Fruit fly (Drosophila melanogaster) whole organism, embryonic: ENCODE data around the gene CG6753.

Experiments
- Abd-B ChIP-seq: fragments of 200-800 bp; sonication (Bioruptor generic); optimal IDR thresholded peaks from 2 replicates; lab custom pipeline; 2018; ENCODE audit warnings: missing biosample characterization, mild to moderate bottlenecking, missing genetic modification characterization, moderate library complexity
- CG10959 ChIP-seq: fragments of 200-800 bp; sonication (Bioruptor generic); IDR thresholded peaks from 2 replicates; pipeline ENCODE4 v1.3.6; 2022; ENCODE audit warnings: missing biosample characterization, missing genetic modification characterization
- CG11093 ChIP-seq: fragments of 200-800 bp; sonication (Bioruptor generic); IDR thresholded peaks from 3 replicates; pipeline ENCODE4 v1.3.6; 2022; ENCODE audit warnings: missing biosample characterization, missing genetic modification characterization
- CG11696 ChIP-seq: fragments of 200-800 bp; sonication (Bioruptor generic); IDR thresholded peaks from 2 replicates; pipeline ENCODE4 v1.3.6; 2022; ENCODE audit warnings: missing biosample characterization, missing genetic modification characterization
- CG12769 ChIP-seq: fragments of 200-800 bp; sonication (Bioruptor generic); optimal IDR thresholded peaks from 2 replicates; lab custom pipeline; 2019; ENCODE audit warnings: missing biosample characterization, mild to moderate bottlenecking, missing genetic modification characterization, moderate library complexity
- CG17829 ChIP-seq: fragments of 200-800 bp; optimal IDR thresholded peaks from 2 replicates; lab custom pipeline; 2019; ENCODE audit warnings: missing biosample characterization, mild to moderate bottlenecking, missing genetic modification characterization, moderate library complexity
- CG31388 ChIP-seq: fragments of 200-800 bp; sonication (Bioruptor generic); optimal IDR thresholded peaks from 2 replicates; lab custom pipeline; 2016; ENCODE audit warnings: missing biosample characterization, missing genetic modification characterization
- CG3847 ChIP-seq: fragments of 200-800 bp; sonication (Bioruptor generic); IDR thresholded peaks from 2 replicates; pipeline ENCODE4 v1.3.6; 2022; ENCODE audit warnings: missing biosample characterization, missing genetic modification characterization
- CG6813 ChIP-seq: fragments of 200-800 bp; sonication (Bioruptor generic); optimal IDR thresholded peaks from 2 replicates; lab custom pipeline; 2017; ENCODE audit warnings: missing biosample characterization, missing genetic modification characterization, mild to moderate bottlenecking, moderate library complexity, missing genetic modification reagents
- CG7745 ChIP-seq: fragments of 200-800 bp; sonication (Bioruptor generic); optimal IDR thresholded peaks from 2 replicates; lab custom pipeline; 2018; ENCODE audit warnings: missing biosample characterization, mild to moderate bottlenecking, missing genetic modification characterization, moderate library complexity
- CG9437 ChIP-seq: fragments of 200-800 bp; sonication (Bioruptor generic); optimal IDR thresholded peaks from 2 replicates; lab custom pipeline; 2018; ENCODE audit warnings: missing biosample characterization, mild to moderate bottlenecking, missing genetic modification characterization
- CG9727 ChIP-seq: fragments of 200-800 bp; sonication (Bioruptor generic); optimal IDR thresholded peaks from 3 replicates; lab custom pipeline; 2017; ENCODE audit warnings: missing biosample characterization, mild to moderate bottlenecking, missing genetic modification characterization
- CTCF ChIP-seq: fragments of 200-800 bp; sonication (Bioruptor generic); optimal IDR thresholded peaks from 2 replicates; lab custom pipeline; 2017; ENCODE audit warnings: missing biosample characterization, mild to moderate bottlenecking, missing genetic modification characterization, moderate library complexity
- D19B ChIP-seq: fragments of 200-800 bp; sonication (Bioruptor generic); optimal IDR thresholded peaks from 2 replicates; lab custom pipeline; 2017; ENCODE audit warnings: missing biosample characterization, mild to moderate bottlenecking, missing genetic modification characterization
- Dek ChIP-seq: fragments of 200-800 bp; sonication (Bioruptor generic); optimal IDR thresholded peaks from 3 replicates; lab custom pipeline; 2019; ENCODE audit warnings: missing biosample characterization, mild to moderate bottlenecking, missing genetic modification characterization, moderate library complexity
- Fer2 ChIP-seq: fragments of 200-800 bp; sonication (Bioruptor generic); optimal IDR thresholded peaks from 2 replicates; lab custom pipeline; 2018; ENCODE audit warnings: missing biosample characterization, mild to moderate bottlenecking, missing genetic modification characterization, moderate library complexity
- HHEX ChIP-seq: fragments of 200-800 bp; sonication (Bioruptor generic); optimal IDR thresholded peaks from 3 replicates; lab custom pipeline; 2017; ENCODE audit warnings: missing biosample characterization, mild to moderate bottlenecking, missing genetic modification characterization, missing genetic modification reagents
- HLHmδ ChIP-seq: fragments of 200-800 bp; sonication (Bioruptor generic); optimal IDR thresholded peaks from 2 replicates; lab custom pipeline; 2018; ENCODE audit warnings: missing biosample characterization, mild to moderate bottlenecking, missing genetic modification characterization, moderate library complexity
- HmgZ ChIP-seq: fragments of 200-800 bp; sonication (Bioruptor generic); optimal IDR thresholded peaks from 2 replicates; lab custom pipeline; 2018; ENCODE audit warnings: missing biosample characterization, mild to moderate bottlenecking, missing genetic modification characterization
- Hmx ChIP-seq: fragments of 200-800 bp; sonication (Bioruptor generic); optimal IDR thresholded peaks from 2 replicates; lab custom pipeline; 2016; ENCODE audit warnings: missing biosample characterization, missing genetic modification characterization
- Hr78 ChIP-seq, 2 experiments: fragments of 200-800 bp in 1 of 2; fragments of >200 bp in 1 of 2; sonication (Bioruptor generic) in 1 of 2; optimal IDR thresholded peaks; 2 replicates each; lab custom pipeline; 2017 to 2019; ENCODE audit warnings: missing biosample characterization in 2 of 2, missing genetic modification characterization in 2 of 2, mild to moderate bottlenecking in 1 of 2, moderate library complexity in 1 of 2
- NK7.1 ChIP-seq: fragments of 200-800 bp; sonication (Bioruptor generic); optimal IDR thresholded peaks from 3 replicates; lab custom pipeline; 2016; ENCODE audit warnings: missing biosample characterization, missing genetic modification characterization
- Scr ChIP-seq: fragments of 200-800 bp; sonication (Bioruptor generic); IDR thresholded peaks from 2 replicates; pipeline ENCODE4 v1.3.6; 2022; ENCODE audit warnings: missing biosample characterization, missing genetic modification characterization; ENCODE audit not compliant: partially characterized antibody
- Sry-β ChIP-seq: fragments of 200-800 bp; sonication (Bioruptor generic); optimal IDR thresholded peaks from 2 replicates; lab custom pipeline; 2018; ENCODE audit warnings: missing biosample characterization, mild to moderate bottlenecking, missing genetic modification characterization, moderate library complexity
- Ssrp ChIP-seq: fragments of 200-800 bp; sonication (Bioruptor generic); optimal IDR thresholded peaks from 2 replicates; lab custom pipeline; 2018; ENCODE audit warnings: missing biosample characterization, mild to moderate bottlenecking, missing genetic modification characterization, moderate library complexity
- Tbp ChIP-seq: fragments of >200 bp; optimal IDR thresholded peaks from 2 replicates; lab custom pipeline; 2018; ENCODE audit warnings: missing biosample characterization, missing genetic modification characterization
- abd-A ChIP-seq: fragments of 200-800 bp; sonication (Bioruptor generic); optimal IDR thresholded peaks from 3 replicates; lab custom pipeline; 2019; ENCODE audit warnings: missing biosample characterization, mild to moderate bottlenecking, missing genetic modification characterization, moderate library complexity
- ac ChIP-seq: fragments of 200-800 bp; sonication (Bioruptor generic); optimal IDR thresholded peaks from 3 replicates; lab custom pipeline; 2017; ENCODE audit warnings: missing biosample characterization, mild to moderate bottlenecking, missing genetic modification characterization
- al ChIP-seq: fragments of 200-800 bp; sonication (Bioruptor generic); IDR thresholded peaks from 2 replicates; pipeline ENCODE4 v1.3.6; 2022; ENCODE audit warnings: missing biosample characterization, missing genetic modification characterization
- amos ChIP-seq: fragments of 200-800 bp; sonication (Bioruptor generic); IDR thresholded peaks from 2 replicates; pipeline ENCODE4 v1.3.6; 2022; ENCODE audit warnings: missing biosample characterization, missing genetic modification characterization; ENCODE audit not compliant: partially characterized antibody
- bbx ChIP-seq: fragments of 200-800 bp; sonication (Bioruptor generic); IDR thresholded peaks from 2 replicates; pipeline ENCODE4 v1.3.6; 2022; ENCODE audit warnings: missing biosample characterization, missing genetic modification characterization; ENCODE audit not compliant: partially characterized antibody
- bigmax ChIP-seq: fragments of 200-800 bp; sonication (Bioruptor generic); optimal IDR thresholded peaks from 2 replicates; lab custom pipeline; 2018; ENCODE audit warnings: missing biosample characterization, mild to moderate bottlenecking, missing genetic modification characterization
- bowl ChIP-seq: fragments of 200-800 bp; sonication (Bioruptor generic); IDR thresholded peaks from 2 replicates; pipeline ENCODE4 v1.3.6; 2022; ENCODE audit warnings: missing biosample characterization, missing genetic modification characterization
- btn ChIP-seq: fragments of 200-800 bp; sonication (Bioruptor generic); optimal IDR thresholded peaks from 2 replicates; lab custom pipeline; 2016; ENCODE audit warnings: missing biosample characterization, missing genetic modification characterization
- cg ChIP-seq: fragments of 200-800 bp; sonication (Bioruptor generic); optimal IDR thresholded peaks from 3 replicates; lab custom pipeline; 2019; ENCODE audit warnings: missing biosample characterization, mild to moderate bottlenecking, missing genetic modification characterization, moderate library complexity
- croc ChIP-seq: fragments of 200-800 bp; sonication (Bioruptor generic); conservative IDR thresholded peaks from 3 replicates; pipeline ENCODE4 v1.3.6; 2022; ENCODE audit warnings: missing biosample characterization, missing genetic modification characterization
- gsb-n ChIP-seq: fragments of 200-800 bp; sonication (Bioruptor generic); optimal IDR thresholded peaks from 3 replicates; lab custom pipeline; 2018; ENCODE audit warnings: missing biosample characterization, mild to moderate bottlenecking, missing genetic modification characterization
- kah ChIP-seq: fragments of 200-800 bp; sonication (Bioruptor generic); optimal IDR thresholded peaks from 2 replicates; lab custom pipeline; 2018; ENCODE audit warnings: missing biosample characterization, mild to moderate bottlenecking, missing genetic modification characterization
- kni ChIP-seq: fragments of 200-800 bp; sonication (Bioruptor generic); optimal IDR thresholded peaks from 3 replicates; lab custom pipeline; 2017; ENCODE audit warnings: mild to moderate bottlenecking, missing biosample characterization, missing genetic modification reagents, missing genetic modification characterization
- onecut ChIP-seq: fragments of 200-800 bp; sonication (Bioruptor generic); IDR thresholded peaks from 2 replicates; pipeline ENCODE4 v1.3.6; 2022; ENCODE audit warnings: missing biosample characterization, missing genetic modification characterization
- sd ChIP-seq: fragments of 200-800 bp; sonication (Bioruptor generic); optimal IDR thresholded peaks from 3 replicates; lab custom pipeline; 2018; ENCODE audit warnings: missing biosample characterization, mild to moderate bottlenecking, missing genetic modification characterization, moderate library complexity
- seq ChIP-seq: fragments of 200-800 bp; sonication (Bioruptor generic); IDR thresholded peaks from 2 replicates; pipeline ENCODE4 v1.3.6; 2022; ENCODE audit warnings: missing biosample characterization, missing genetic modification characterization
- trem ChIP-seq: fragments of 200-800 bp; optimal IDR thresholded peaks from 3 replicates; lab custom pipeline; 2019; ENCODE audit warnings: missing biosample characterization, mild to moderate bottlenecking, missing genetic modification characterization, moderate library complexity
- vnd ChIP-seq: fragments of 200-800 bp; sonication (Bioruptor generic); IDR thresholded peaks from 3 replicates; pipeline ENCODE4 v1.3.6; 2022; ENCODE audit warnings: missing biosample characterization, missing genetic modification characterization; ENCODE audit not compliant: partially characterized antibody
- vvl ChIP-seq: fragments of 200-800 bp; sonication (Bioruptor generic); IDR thresholded peaks from 2 replicates; pipeline ENCODE4 v1.3.6; 2022; ENCODE audit warnings: missing biosample characterization, missing genetic modification characterization
- wek ChIP-seq: fragments of 200-800 bp; sonication (Bioruptor generic); optimal IDR thresholded peaks from 3 replicates; lab custom pipeline; 2018; ENCODE audit warnings: missing biosample characterization, mild to moderate bottlenecking, missing genetic modification characterization, moderate library complexity
- zen ChIP-seq: fragments of 200-800 bp; sonication (Bioruptor generic); optimal IDR thresholded peaks from 3 replicates; lab custom pipeline; 2018; ENCODE audit warnings: missing biosample characterization, mild to moderate bottlenecking, missing genetic modification characterization, moderate library complexity
- zfh1 ChIP-seq: fragments of 200-800 bp; sonication (Bioruptor generic); IDR thresholded peaks from 3 replicates; pipeline ENCODE4 v1.3.6; 2022; ENCODE audit warnings: missing biosample characterization, missing genetic modification characterization

CG6753 gene

DNA sequence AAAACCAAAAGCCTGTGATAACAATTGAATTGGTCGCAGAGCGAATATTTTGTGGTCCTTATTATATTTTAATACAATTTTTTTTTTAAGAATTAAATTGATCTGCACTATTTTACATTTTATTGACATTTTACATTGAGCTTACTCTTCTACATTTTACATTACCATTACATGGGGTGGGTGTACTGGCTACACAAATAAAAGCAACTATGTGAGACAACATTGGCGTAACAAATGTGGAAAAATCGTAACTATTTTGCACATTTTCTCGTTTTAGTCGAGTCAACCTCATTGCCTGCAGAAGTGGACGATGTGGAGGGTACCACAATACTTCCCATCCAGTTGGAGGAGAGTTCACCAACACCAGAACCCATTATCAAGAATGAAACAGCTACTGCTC, 8.3 kb upstream of the CG6753 start (continued):
- TF ChIP-seq HmgZ (peak; percentile 33), CG7745 (tag; lab: Kevin White, UChicago) (no peak), Scr (GFP tag; lab: Robert Waterston, UW) (peak; percentile 16; the same call in 1 of the 2 replicates), seq (no peak), CTCF (peak; percentile 84), CG11696 (no peak), vnd (GFP tag; lab: Robert Waterston, UW) (peak; percentile 50; the same call in 2 of the 3 replicates), bbx (GFP tag; lab: Robert Waterston, UW) (0 out of 2 replicates have a peak, but pooled peaks have one; percentile 10), Tbp (GFP tag; lab: Kevin White, UChicago) (no peak), Abd-B (GFP tag; lab: Kevin White, UChicago) (peak; percentile 12), Sry-β (no peak), amos (GFP tag; lab: Robert Waterston, UW) (peak; percentile 71), trem (tag; lab: Kevin White, UChicago) (peak; percentile 30), zen (tag; lab: Kevin White, UChicago) (peak; percentile 2), Dek (tag; lab: Kevin White, UChicago) (peak; percentile 1), CG9437 (peak; percentile 93), Ssrp (tag; lab: Kevin White, UChicago) (peak; percentile 1), HHEX (GFP tag; lab: Kevin White, UChicago) (no peak), CG3847 (GFP tag; lab: Robert Waterston, UW) (0 out of 2 replicates have a peak, but pooled peaks have one; percentile 19)

DNA sequence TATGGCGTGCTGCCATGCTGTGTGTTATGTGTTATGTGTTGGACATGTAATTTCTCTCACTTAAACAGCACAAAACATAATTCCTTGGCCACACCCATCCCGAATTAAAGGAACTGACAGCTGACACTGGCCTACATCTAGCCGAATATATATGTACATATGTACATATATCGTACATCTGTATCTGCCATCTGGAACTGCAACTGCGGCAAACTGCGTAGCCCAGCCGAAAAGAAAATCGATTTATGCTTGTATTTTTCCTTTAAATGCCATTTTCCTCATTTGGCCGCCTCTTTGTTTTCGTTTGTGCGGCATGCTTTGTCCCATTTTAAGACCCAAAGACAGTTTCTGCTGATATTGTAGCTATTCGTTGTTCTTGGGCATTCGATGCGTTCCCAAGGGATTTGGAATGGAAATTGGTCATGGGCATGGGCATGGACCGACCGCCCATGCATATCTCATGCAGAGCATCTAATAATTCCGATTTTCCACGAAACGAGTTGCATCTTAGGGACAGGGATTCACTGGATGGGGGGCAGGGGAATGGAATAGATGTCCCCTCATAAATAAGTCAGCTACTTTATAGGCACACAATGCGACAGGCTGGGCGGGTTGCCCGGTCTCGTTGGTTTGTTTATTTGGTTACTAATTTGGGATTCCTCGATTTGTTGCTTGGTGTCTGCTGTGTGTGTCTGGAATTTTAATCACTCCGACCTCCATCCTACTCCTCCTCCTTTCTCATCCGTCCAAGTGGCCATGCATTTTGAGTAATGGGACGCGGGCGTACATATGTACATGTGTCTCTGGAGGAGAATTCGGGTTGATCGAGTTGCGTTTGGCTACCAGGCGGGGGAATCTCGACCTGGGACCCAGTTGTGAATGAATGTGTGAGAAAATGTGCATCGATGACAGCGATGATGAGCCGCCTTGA, 7.1 kb upstream of the CG6753 start:
- TF ChIP-seq NK7.1 (GFP tag; lab: Kevin White, UChicago) = no peak
- no peak for TF ChIP-seq D19B (GFP tag; lab: Kevin White, UChicago)
- TF ChIP-seq ac (GFP tag; lab: Kevin White, UChicago) = no peak
- no peak for TF ChIP-seq al
- TF ChIP-seq Hr78 (GFP tag; optimal IDR thresholded peaks at IDR 0.05; lab: Kevin White, UChicago) = peak in 1 of 2 experiments; percentile 42
- peak; percentile 2 for TF ChIP-seq CG17829 (tag; lab: Kevin White, UChicago)
- TF ChIP-seq abd-A (tag; lab: Kevin White, UChicago) = peak; percentile 90
- no peak for TF ChIP-seq Fer2 (tag; lab: Kevin White, UChicago)
- 0 out of 3 replicates have a peak, but pooled peaks have one; percentile 15 for TF ChIP-seq zfh1 (GFP tag; lab: Robert Waterston, UW)
- TF ChIP-seq CG11093 (GFP tag; lab: Robert Waterston, UW) = no peak
- TF ChIP-seq cg (GFP tag; lab: Kevin White, UChicago) = peak; percentile 10
- TF ChIP-seq CG6813 (GFP tag; lab: Kevin White, UChicago) = no peak
- TF ChIP-seq CG31388 (GFP tag; lab: Kevin White, UChicago) = no peak
- TF ChIP-seq CG9727 = no peak
- TF ChIP-seq onecut (GFP tag; lab: Robert Waterston, UW) = no peak
- no peak for TF ChIP-seq btn (GFP tag; lab: Kevin White, UChicago)
- TF ChIP-seq sd (tag; lab: Kevin White, UChicago) = peak; percentile 93
- TF ChIP-seq Hmx (GFP tag; lab: Kevin White, UChicago) = no peak
- TF ChIP-seq bowl (GFP tag; lab: Robert Waterston, UW) = no peak
- peak; percentile 94 for TF ChIP-seq kni (GFP tag; lab: Kevin White, UChicago)
- TF ChIP-seq HLHmδ (GFP tag; lab: Kevin White, UChicago) = no peak
- peak; percentile 30 for TF ChIP-seq CG12769
- no peak for TF ChIP-seq wek (GFP tag; lab: Kevin White, UChicago)
- TF ChIP-seq bigmax (GFP tag; lab: Kevin White, UChicago) = no peak
- TF ChIP-seq gsb-n (tag; lab: Kevin White, UChicago) = peak; percentile 57
- peak; percentile 66; the same call in 1 of the 2 replicates for TF ChIP-seq vvl (GFP tag; lab: Robert Waterston, UW)
- TF ChIP-seq croc = no peak
- TF ChIP-seq kah (GFP tag; lab: Kevin White, UChicago) = peak; percentile 33
- no peak for TF ChIP-seq CG10959 (GFP tag; lab: Robert Waterston, UW)
